Worm (Caenorhabditis elegans): ENCODE data around the gene pitr-6.

ce11 chrII:12457275-12457674, 12.1 kb downstream of the pitr-6 start, which contains the start of gene sre-38:
- no peak for TF ChIP-seq ces-1 (GFP tag; optimal IDR thresholded peaks at IDR 0.05)
- TF ChIP-seq unc-62 (GFP tag; optimal IDR thresholded peaks at IDR 0.05) = no peak
- TF ChIP-seq mef-2 (tag; optimal IDR thresholded peaks at IDR 0.05) = no peak
- TF ChIP-seq unc-130 (tag; optimal IDR thresholded peaks at IDR 0.05) = no peak
- no peak for TF ChIP-seq dsc-1 (tag; optimal IDR thresholded peaks at IDR 0.05)
- no peak for TF ChIP-seq lsy-2 (tag; optimal IDR thresholded peaks at IDR 0.05)
- no peak for TF ChIP-seq ceh-88 (GFP tag; IDR thresholded peaks at IDR 0.05)
- TF ChIP-seq elt-2 (tag; optimal IDR thresholded peaks at IDR 0.05) = no peak
- no peak for TF ChIP-seq vab-15 (tag; optimal IDR thresholded peaks at IDR 0.05)
- TF ChIP-seq ama-1 (optimal IDR thresholded peaks at IDR 0.05) = no peak
- no peak for TF ChIP-seq nhr-237 (tag; optimal IDR thresholded peaks at IDR 0.05)
- TF ChIP-seq fkh-10 (GFP tag; optimal IDR thresholded peaks at IDR 0.05) = no peak
